2 fruit fly cellular contexts compared by ENCODE assay signal in the genomic region with DNA sequence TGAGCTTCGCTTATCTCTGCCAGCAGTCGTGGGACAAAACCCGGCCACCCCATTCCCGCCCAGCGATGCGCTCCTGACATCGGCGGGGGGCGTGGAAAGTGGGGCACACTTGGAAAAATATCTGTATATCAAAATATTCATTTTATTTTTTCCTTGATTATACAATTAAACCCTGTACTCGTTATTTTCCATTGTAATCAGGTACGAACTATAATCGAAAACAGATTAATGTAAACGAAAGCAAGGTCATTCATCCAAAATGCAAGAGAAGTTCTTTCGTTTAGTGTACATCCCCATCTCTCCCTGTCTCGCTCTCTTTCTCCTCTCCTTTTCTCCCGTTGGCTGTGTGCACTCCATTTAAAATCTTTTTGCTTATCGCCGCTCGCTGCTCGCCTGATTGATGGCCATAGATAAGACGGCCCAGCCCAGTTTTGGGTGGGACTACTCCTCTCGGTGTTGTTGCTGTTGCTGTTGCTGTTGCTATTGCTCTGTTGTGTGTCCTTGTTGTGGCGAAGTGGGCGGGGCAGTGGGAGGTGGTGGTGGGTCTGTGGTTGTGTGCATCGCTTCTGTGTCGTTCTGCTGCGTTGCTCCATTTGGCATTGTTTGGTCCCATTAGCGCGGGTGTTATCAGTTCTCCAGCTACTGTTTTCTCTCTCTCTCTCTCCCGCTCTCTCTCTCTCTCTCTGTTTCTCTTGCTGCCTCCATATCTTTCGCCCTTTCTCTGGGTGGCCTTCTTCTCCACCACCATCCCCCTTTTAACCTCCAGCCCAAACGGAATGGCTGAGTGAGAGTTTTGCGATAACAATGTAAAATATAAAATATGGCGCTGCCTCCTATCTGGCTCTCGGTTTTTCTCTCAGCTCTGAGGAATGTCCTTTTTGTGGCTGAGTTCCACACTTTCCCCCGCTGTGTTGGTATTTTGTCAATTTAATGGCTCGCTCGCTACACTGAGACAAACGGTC.
TF ChIP-seq lines count a peak whose summit lies in the region.

No protein-coding gene starts in this region.

TF ChIP-seq in whole organism, embryonic, 481 proteins besides CTCF, POLR2A, EP300 and RAD21 (continued from another document and continues in another):
- TF ChIP-seq dysf (GFP tag; IDR thresholded peaks at IDR 0.05; lab: Robert Waterston, UW) = peak; percentile 77
- peak; percentile 44 for TF ChIP-seq tx (GFP tag; optimal IDR thresholded peaks at IDR 0.05; lab: Kevin White, UChicago)
- peak; percentile 5 for TF ChIP-seq D19B (GFP tag; optimal IDR thresholded peaks at IDR 0.05; lab: Kevin White, UChicago)
- TF ChIP-seq CG14860 (GFP tag; IDR thresholded peaks at IDR 0.05; lab: Robert Waterston, UW; ENCODE audit: partially characterized antibody) = no peak
- peak; percentile 73 for TF ChIP-seq slbo (GFP tag; IDR thresholded peaks at IDR 0.05; lab: Robert Waterston, UW)
- TF ChIP-seq CG2199 (GFP tag; IDR thresholded peaks at IDR 0.05; lab: Robert Waterston, UW) = peak; percentile 64; the same call in 1 of the 3 replicates
- TF ChIP-seq CG12236 (GFP tag; optimal IDR thresholded peaks at IDR 0.05; lab: Kevin White, UChicago) = peak; percentile 49
- TF ChIP-seq vnd (GFP tag; IDR thresholded peaks at IDR 0.05; lab: Robert Waterston, UW; ENCODE audit: partially characterized antibody) = no peak
- peak; percentile 82 for TF ChIP-seq CG17328 (GFP tag; IDR thresholded peaks at IDR 0.05; lab: Robert Waterston, UW)
- no peak for TF ChIP-seq dm (GFP tag; optimal IDR thresholded peaks at IDR 0.05; lab: Kevin White, UChicago)
- TF ChIP-seq ftz-f1 (GFP tag; optimal IDR thresholded peaks at IDR 0.05; lab: Kevin White, UChicago) = no peak
- TF ChIP-seq gce (GFP tag; IDR thresholded peaks at IDR 0.05; lab: Robert Waterston, UW) = peak; percentile 63; the same call in 1 of the 3 replicates
- peak; percentile 72 for TF ChIP-seq CG12659 (GFP tag; optimal IDR thresholded peaks at IDR 0.05; lab: Kevin White, UChicago)
- TF ChIP-seq bsh (GFP tag; optimal IDR thresholded peaks at IDR 0.05; lab: Kevin White, UChicago) = peak; percentile 27 to 90
- no peak for TF ChIP-seq fd102C (GFP tag; optimal IDR thresholded peaks at IDR 0.05; lab: Kevin White, UChicago)
- TF ChIP-seq zfh2 (GFP tag; optimal IDR thresholded peaks at IDR 0.05; lab: Kevin White, UChicago) = no peak
- TF ChIP-seq CG2120 (GFP tag; optimal IDR thresholded peaks at IDR 0.05; lab: Kevin White, UChicago) = peak; percentile 67
- TF ChIP-seq CG10267 (tag; optimal IDR thresholded peaks at IDR 0.05; lab: Kevin White, UChicago) = peak; percentile 73
- peak; percentile 45 for TF ChIP-seq fu2 (GFP tag; optimal IDR thresholded peaks at IDR 0.05; lab: Kevin White, UChicago)
- TF ChIP-seq Sry-β (GFP tag; optimal IDR thresholded peaks at IDR 0.05; lab: Kevin White, UChicago) = no peak
- TF ChIP-seq psq (GFP tag; optimal IDR thresholded peaks at IDR 0.05; lab: Kevin White, UChicago) = peak; percentile 19
- peak; percentile 54 for TF ChIP-seq TFAM (GFP tag; optimal IDR thresholded peaks at IDR 0.05; lab: Kevin White, UChicago)
- TF ChIP-seq B-H2 (GFP tag; optimal IDR thresholded peaks at IDR 0.05; lab: Kevin White, UChicago) = no peak
- TF ChIP-seq dmrt11E (tag; optimal IDR thresholded peaks at IDR 0.05; lab: Kevin White, UChicago) = peak; percentile 77
- 0 out of 2 replicates have a peak, but pooled peaks have one; percentile 9 for TF ChIP-seq CG43689 (GFP tag; IDR thresholded peaks at IDR 0.05; lab: Robert Waterston, UW)
- TF ChIP-seq Lim3 (GFP tag; IDR thresholded peaks at IDR 0.05; lab: Robert Waterston, UW) = peak; percentile 47; the same call in 1 of the 2 replicates
- TF ChIP-seq E2f2 (GFP tag; IDR thresholded peaks at IDR 0.05; lab: Robert Waterston, UW) = peak; percentile 44; the same call in 1 of the 2 replicates
- no peak for TF ChIP-seq Lpt (GFP tag; optimal IDR thresholded peaks at IDR 0.05; lab: Kevin White, UChicago)
- no peak for TF ChIP-seq Sin3A (optimal IDR thresholded peaks at IDR 0.05; lab: Kevin White, UChicago)
- peak; percentile 63 for TF ChIP-seq CG5180 (GFP tag; optimal IDR thresholded peaks at IDR 0.05; lab: Kevin White, UChicago)
- TF ChIP-seq trem (tag; optimal IDR thresholded peaks at IDR 0.05; lab: Kevin White, UChicago) = peak; percentile 75
- peak; percentile 78 for TF ChIP-seq CG14710 (tag; optimal IDR thresholded peaks at IDR 0.05; lab: Kevin White, UChicago)
- TF ChIP-seq sob (GFP tag; IDR thresholded peaks at IDR 0.05; lab: Robert Waterston, UW) = peak; percentile 63; the same call in 1 of the 2 replicates
- peak; percentile 76 for TF ChIP-seq CG2202 (tag; optimal IDR thresholded peaks at IDR 0.05; lab: Kevin White, UChicago)
- no peak for TF ChIP-seq Dad (GFP tag; optimal IDR thresholded peaks at IDR 0.05; lab: Kevin White, UChicago)
- TF ChIP-seq CoRest (tag; optimal IDR thresholded peaks at IDR 0.05; lab: Kevin White, UChicago) = peak; percentile 74
- TF ChIP-seq org-1 (GFP tag; optimal IDR thresholded peaks at IDR 0.05; lab: Kevin White, UChicago) = peak; percentile 76
- TF ChIP-seq CG10462 (GFP tag; optimal IDR thresholded peaks at IDR 0.05; lab: Kevin White, UChicago) = peak; percentile 39
- peak; percentile 77 for TF ChIP-seq lmd (GFP tag; IDR thresholded peaks at IDR 0.05; lab: Robert Waterston, UW)
- TF ChIP-seq ro (GFP tag; IDR thresholded peaks at IDR 0.05; lab: Robert Waterston, UW) = no peak
- peak; percentile 61 for TF ChIP-seq nerfin-1 (tag; optimal IDR thresholded peaks at IDR 0.05; lab: Kevin White, UChicago)
- TF ChIP-seq Stat92E (GFP tag; optimal IDR thresholded peaks at IDR 0.05; lab: Kevin White, UChicago) = no peak
- peak; percentile 61 for TF ChIP-seq D19A (tag; optimal IDR thresholded peaks at IDR 0.05; lab: Kevin White, UChicago)
- TF ChIP-seq CG4282 (GFP tag; optimal IDR thresholded peaks at IDR 0.05; lab: Kevin White, UChicago) = peak; percentile 16
- peak; percentile 68; the same call in 2 of the 3 replicates for TF ChIP-seq CG11560 (tag; IDR thresholded peaks at IDR 0.05; lab: Robert Waterston, UW)
- peak; percentile 19 for TF ChIP-seq tup (GFP tag; optimal IDR thresholded peaks at IDR 0.05; lab: Kevin White, UChicago)
- peak; percentile 80 for TF ChIP-seq az2 (GFP tag; optimal IDR thresholded peaks at IDR 0.05; lab: Kevin White, UChicago)
- TF ChIP-seq Myb (GFP tag; optimal IDR thresholded peaks at IDR 0.05; lab: Kevin White, UChicago) = peak; percentile 23
- TF ChIP-seq CG13296 (GFP tag; optimal IDR thresholded peaks at IDR 0.05; lab: Kevin White, UChicago) = peak; percentile 66
- peak; percentile 56 for TF ChIP-seq Atf3 (GFP tag; optimal IDR thresholded peaks at IDR 0.05; lab: Kevin White, UChicago)
- peak; percentile 61; the same call in 1 of the 3 replicates for TF ChIP-seq jigr1 (GFP tag; IDR thresholded peaks at IDR 0.05; lab: Robert Waterston, UW)
- no peak for TF ChIP-seq inv (GFP tag; IDR thresholded peaks at IDR 0.05; lab: Robert Waterston, UW; ENCODE audit: partially characterized antibody)
- peak; percentile 86 for TF ChIP-seq Fer1 (GFP tag; optimal IDR thresholded peaks at IDR 0.05; lab: Kevin White, UChicago)
- TF ChIP-seq gsb-n (tag; optimal IDR thresholded peaks at IDR 0.05; lab: Kevin White, UChicago) = peak; percentile 77
- TF ChIP-seq Hr78 (GFP tag; optimal IDR thresholded peaks at IDR 0.05; lab: Kevin White, UChicago) = peak in 1 of 2 experiments; percentile 55
- TF ChIP-seq Nf-YB (GFP tag; optimal IDR thresholded peaks at IDR 0.05; lab: Kevin White, UChicago) = peak; percentile 86
- TF ChIP-seq CG17359 (tag; optimal IDR thresholded peaks at IDR 0.05; lab: Kevin White, UChicago) = peak; percentile 89
- peak; percentile 59 for TF ChIP-seq CG7786 (GFP tag; optimal IDR thresholded peaks at IDR 0.05; lab: Kevin White, UChicago)

TF ChIP-seq in whole organism, prepupa, 60 proteins besides CTCF, POLR2A, EP300 and RAD21 (continued from another document):
- TF ChIP-seq Hr39 (GFP tag; optimal IDR thresholded peaks at IDR 0.05; lab: Kevin White, UChicago) (peak; percentile 83), fd85E (GFP tag; optimal IDR thresholded peaks at IDR 0.05; lab: Kevin White, UChicago) (peak; percentile 57), dac (GFP tag; optimal IDR thresholded peaks at IDR 0.05; lab: Kevin White, UChicago) (peak; percentile 38), lz (GFP tag; optimal IDR thresholded peaks at IDR 0.05; lab: Kevin White, UChicago) (peak; percentile 73), Eip78C (GFP tag; lab: Kevin White, UChicago) (peak; percentile 94), Sox14 (GFP tag; optimal IDR thresholded peaks at IDR 0.05; lab: Kevin White, UChicago) (peak; percentile 82), CG6276 (GFP tag; optimal IDR thresholded peaks at IDR 0.05; lab: Kevin White, UChicago) (peak; percentile 59), CG8119 (GFP tag; IDR thresholded peaks at IDR 0.05; lab: Robert Waterston, UW) (peak; percentile 80), cyc (GFP tag; optimal IDR thresholded peaks at IDR 0.05; lab: Kevin White, UChicago) (peak; percentile 81), Smox (GFP tag; optimal IDR thresholded peaks at IDR 0.05; lab: Kevin White, UChicago) (peak; percentile 77), CG32006 (GFP tag; optimal IDR thresholded peaks at IDR 0.05; lab: Kevin White, UChicago) (peak; percentile 79)
